Worm (Caenorhabditis elegans) whole organism, early embryonic: Measurements from ENCODE around the gene gcs-1.

Experiments used
- B0310.2 ChIP-seq: sonication (generic microtip); optimal IDR thresholded peaks from 2 replicates; lab custom pipeline; 2016; ENCODE audit warnings: mild to moderate bottlenecking, missing genetic modification characterization, missing compliant biosample characterization
- F13C5.2 ChIP-seq: sonication (generic microtip); optimal IDR thresholded peaks from 2 replicates; lab custom pipeline; 2017; ENCODE audit warnings: mild to moderate bottlenecking, missing genetic modification characterization, inconsistent platforms, missing compliant biosample characterization
- aly-1 ChIP-seq: sonication (generic microtip); optimal IDR thresholded peaks from 2 replicates; lab custom pipeline; 2016; ENCODE audit warnings: missing genetic modification characterization, missing compliant biosample characterization
- ama-1 ChIP-seq: fragments of 150-350 bp; optimal IDR thresholded peaks from 2 replicates; lab custom pipeline; 2014
- ceh-13 ChIP-seq: fragments of 200-800 bp; sonication (Bioruptor generic); optimal IDR thresholded peaks from 2 replicates; lab custom pipeline; 2018; ENCODE audit warnings: mild to moderate bottlenecking, missing genetic modification characterization, missing compliant biosample characterization
- ceh-36 ChIP-seq: sonication (generic microtip); optimal IDR thresholded peaks from 2 replicates; lab custom pipeline; 2016; ENCODE audit warnings: missing genetic modification characterization, inconsistent platforms, missing compliant biosample characterization
- ets-7 ChIP-seq: sonication (generic microtip); optimal IDR thresholded peaks from 2 replicates; lab custom pipeline; 2016; ENCODE audit warnings: missing genotype, missing genetic modification characterization, missing compliant biosample characterization
- flt-1 ChIP-seq: fragments of 200-800 bp; sonication (Bioruptor generic); IDR thresholded peaks from 2 replicates; pipeline ENCODE4 v1.3.6; 2022; ENCODE audit warnings: missing genetic modification characterization, missing compliant biosample characterization
- hmbx-1 ChIP-seq: sonication (generic microtip); optimal IDR thresholded peaks from 2 replicates; lab custom pipeline; 2016; ENCODE audit warnings: mild to moderate bottlenecking, missing genetic modification characterization, missing compliant biosample characterization
- hmg-4 ChIP-seq: fragments of 200-800 bp; sonication (Bioruptor generic); optimal IDR thresholded peaks from 2 replicates; lab custom pipeline; 2018; ENCODE audit warnings: mild to moderate bottlenecking, missing genetic modification characterization, missing compliant biosample characterization
- hnd-1 ChIP-seq: sonication (generic microtip); optimal IDR thresholded peaks from 2 replicates; lab custom pipeline; 2016; ENCODE audit warnings: missing genetic modification characterization, missing compliant biosample characterization
- pes-1 ChIP-seq: fragments of 200-800 bp; sonication (Bioruptor generic); IDR thresholded peaks from 2 replicates; pipeline ENCODE4 v1.3.6; 2022; ENCODE audit warnings: missing genetic modification reagents, missing genetic modification characterization, missing compliant biosample characterization
- scrt-1 ChIP-seq: fragments of 200-800 bp; sonication (Bioruptor generic); IDR thresholded peaks from 2 replicates; pipeline ENCODE4 v1.3.6; 2022; ENCODE audit warnings: missing genetic modification characterization, missing compliant biosample characterization
- sea-1 ChIP-seq: fragments of 200-800 bp; sonication (Bioruptor generic); conservative IDR thresholded peaks from 2 replicates; pipeline ENCODE4 v1.3.6; 2022; ENCODE audit warnings: missing genetic modification characterization, missing compliant biosample characterization
- tbx-11 ChIP-seq: fragments of 200-800 bp; sonication (Bioruptor generic); IDR thresholded peaks from 2 replicates; pipeline ENCODE4 v1.3.6; 2022; ENCODE audit warnings: missing genetic modification characterization, missing compliant biosample characterization
- tbx-37 ChIP-seq: fragments of 200-800 bp; sonication (Bioruptor generic); conservative IDR thresholded peaks from 2 replicates; pipeline ENCODE4 v1.3.6; 2022; ENCODE audit warnings: missing genetic modification reagents, missing genetic modification characterization, missing compliant biosample characterization
- tra-4 ChIP-seq: sonication (generic microtip); optimal IDR thresholded peaks from 2 replicates; lab custom pipeline; 2017; ENCODE audit warnings: missing genetic modification characterization, missing compliant biosample characterization

gcs-1 gene

ce11 chrII:9005067-9005466 is 33.0 kb downstream of the gcs-1 start, which contains the start of gene F44G4.7:
Gene F44G4.7, minus strand, starts transcription at chrII:9005167.
- TF ChIP-seq hmg-4 (GFP tag; lab: Kevin White, UChicago), result no peak
- no peak for TF ChIP-seq aly-1 (tag; lab: Kevin White, UChicago)
- TF ChIP-seq B0310.2 (tag; lab: Kevin White, UChicago), result no peak
- TF ChIP-seq tbx-11 (GFP tag; lab: Robert Waterston, UW), result no peak
- TF ChIP-seq sea-1 (GFP tag; lab: Robert Waterston, UW), result no peak
- TF ChIP-seq scrt-1, result no peak
- no peak for TF ChIP-seq pes-1 (GFP tag; lab: Robert Waterston, UW)
- no peak for TF ChIP-seq ama-1
- no peak for TF ChIP-seq flt-1
- no peak for TF ChIP-seq ets-7
- no peak for TF ChIP-seq hnd-1 (tag; lab: Kevin White, UChicago)
- no peak for TF ChIP-seq hmbx-1 (tag; lab: Kevin White, UChicago)
- TF ChIP-seq ceh-36, result no peak

ce11 chrII:9001743-9002222 is 36.3 kb downstream of the gcs-1 start, which contains the start of gene F44G4.6:
Gene F44G4.6, minus strand, starts transcription at chrII:9001793.
- no peak for TF ChIP-seq tbx-37 (GFP tag; lab: Robert Waterston, UW)
- TF ChIP-seq tbx-11 (GFP tag; lab: Robert Waterston, UW), result no peak
- TF ChIP-seq ama-1, result no peak
- no peak for TF ChIP-seq hnd-1 (tag; lab: Kevin White, UChicago)
- TF ChIP-seq pes-1 (GFP tag; lab: Robert Waterston, UW), result no peak
- TF ChIP-seq hmg-4 (GFP tag; lab: Kevin White, UChicago), result no peak
- no peak for TF ChIP-seq ets-7
- TF ChIP-seq ceh-36, result no peak
- no peak for TF ChIP-seq tra-4 (tag; lab: Kevin White, UChicago)
- TF ChIP-seq ceh-13, result no peak
- no peak for TF ChIP-seq aly-1 (tag; lab: Kevin White, UChicago)
- no peak for TF ChIP-seq sea-1 (GFP tag; lab: Robert Waterston, UW)
- no peak for TF ChIP-seq F13C5.2 (tag; lab: Kevin White, UChicago)
- TF ChIP-seq scrt-1, result no peak
- no peak for TF ChIP-seq flt-1
- TF ChIP-seq B0310.2 (tag; lab: Kevin White, UChicago), result no peak
- TF ChIP-seq hmbx-1 (tag; lab: Kevin White, UChicago), result no peak

ce11 chrII:9000331-9000730 is 37.8 kb downstream of the gcs-1 start, which contains the start of gene F44G4.5:
Gene F44G4.5, minus strand, starts transcription at chrII:9000431.
- no peak for TF ChIP-seq hmbx-1 (tag; lab: Kevin White, UChicago)
- no peak for TF ChIP-seq ets-7
- TF ChIP-seq tbx-11 (GFP tag; lab: Robert Waterston, UW), result no peak
- no peak for TF ChIP-seq F13C5.2 (tag; lab: Kevin White, UChicago)
- TF ChIP-seq B0310.2 (tag; lab: Kevin White, UChicago), result no peak
- no peak for TF ChIP-seq ceh-13
- no peak for TF ChIP-seq hmg-4 (GFP tag; lab: Kevin White, UChicago)
- no peak for TF ChIP-seq scrt-1
- TF ChIP-seq tra-4 (tag; lab: Kevin White, UChicago), result no peak
- no peak for TF ChIP-seq ama-1
- no peak for TF ChIP-seq flt-1
- no peak for TF ChIP-seq aly-1 (tag; lab: Kevin White, UChicago)
- no peak for TF ChIP-seq tbx-37 (GFP tag; lab: Robert Waterston, UW)
- no peak for TF ChIP-seq sea-1 (GFP tag; lab: Robert Waterston, UW)
- TF ChIP-seq hnd-1 (tag; lab: Kevin White, UChicago), result no peak
- no peak for TF ChIP-seq ceh-36
- no peak for TF ChIP-seq pes-1 (GFP tag; lab: Robert Waterston, UW)

- TF ChIP-seq F13C5.2 (tag; lab: Kevin White, UChicago) (no peak), tra-4 (tag; lab: Kevin White, UChicago) (no peak), ets-7 (no peak)
Measured at ce11 chrII:8997479-8997878, 40.6 kb downstream of the gcs-1 start, which contains the start of the genes F44G4.3 and tdp-1. Gene F44G4.3, minus strand, starts transcription at chrII:8997662. Gene tdp-1, plus strand, starts transcription at chrII:8997825.

- TF ChIP-seq hmg-4 (GFP tag; lab: Kevin White, UChicago), result no peak
Measured at ce11 chrII:8996064-8996463, 42.0 kb downstream of the gcs-1 start, which contains the start of gene ndub-2. Gene ndub-2, plus strand, starts transcription at chrII:8996364.

ce11 chrII:8994336-8994735 is 43.8 kb downstream of the gcs-1 start, which contains the start of gene F44G4.1:
Gene F44G4.1, plus strand, starts transcription at chrII:8994636.
- TF ChIP-seq F13C5.2 (tag; lab: Kevin White, UChicago), result no peak

ce11 chrII:8992780-8993179 is 45.3 kb downstream of the gcs-1 start, which contains the start of gene ooc-5:
Gene ooc-5, plus strand, starts transcription at chrII:8993160.
- TF ChIP-seq hmbx-1 (tag; lab: Kevin White, UChicago), result no peak
- no peak for TF ChIP-seq ceh-13
- TF ChIP-seq tbx-37 (GFP tag; lab: Robert Waterston, UW), result no peak
- TF ChIP-seq hmg-4 (GFP tag; lab: Kevin White, UChicago), result no peak

ce11 chrII:8991602-8992001 is 46.5 kb downstream of the gcs-1 start:
- TF ChIP-seq aly-1 (tag; lab: Kevin White, UChicago) (no peak), ceh-36 (no peak), sea-1 (GFP tag; lab: Robert Waterston, UW) (no peak), ceh-13 (no peak), hnd-1 (tag; lab: Kevin White, UChicago) (no peak), F13C5.2 (tag; lab: Kevin White, UChicago) (no peak), flt-1 (no peak), tbx-37 (GFP tag; lab: Robert Waterston, UW) (no peak), scrt-1 (no peak), B0310.2 (tag; lab: Kevin White, UChicago) (no peak), hmbx-1 (tag; lab: Kevin White, UChicago) (no peak), pes-1 (GFP tag; lab: Robert Waterston, UW) (no peak)
